Worm (Caenorhabditis elegans): Measurements from ENCODE around the gene nhr-164.

- TF ChIP-seq snpc-4 (GFP tag; optimal IDR thresholded peaks at IDR 0.05) (no peak), snpc-4 (tag; optimal IDR thresholded peaks at IDR 0.05) (no peak), xnd-1 (tag; optimal IDR thresholded peaks at IDR 0.05) (no peak), athp-1 (tag; optimal IDR thresholded peaks at IDR 0.05) (no peak), pbrm-1 (GFP tag; IDR thresholded peaks at IDR 0.05) (no peak), ztf-18 (tag; optimal IDR thresholded peaks at IDR 0.05) (no peak), die-1 (tag; optimal IDR thresholded peaks at IDR 0.05) (no peak)
These were observed 8.9 kb upstream of the nhr-164 start, which contains the start of gene kin-30 for ce11 chrV:15244456-15244855.

Data from whole organism, young adult.